Fruit fly (Drosophila melanogaster) Kc167 (cell line): ENCODE measurements around the gene CG7606.

ENCODE experiments used
- Myc ChIP-seq: fragments of >200 bp; optimal IDR thresholded peaks from 2 replicates; lab custom pipeline; 2017; ENCODE audit warnings: missing external identifiers
- h ChIP-seq: fragments of >200 bp; optimal IDR thresholded peaks from 3 replicates; lab custom pipeline; 2018; ENCODE audit warnings: missing external identifiers
- insv ChIP-seq: fragments of >200 bp; optimal IDR thresholded peaks from 3 replicates; lab custom pipeline; 2018; ENCODE audit warnings: missing external identifiers
- psq ChIP-seq: fragments of >200 bp; optimal IDR thresholded peaks from 2 replicates; lab custom pipeline; 2017; ENCODE audit warnings: missing external identifiers
- ttk ChIP-seq: sonication (Bioruptor generic); optimal IDR thresholded peaks from 2 replicates; lab custom pipeline; 2017; ENCODE audit warnings: missing external identifiers

dm6 chr3R:17605872-17606271, 9.5 kb downstream of the CG7606 start, which contains the start of gene sll:
- TF ChIP-seq insv (lab: Kevin White, UChicago) (no peak), Myc (lab: Kevin White, UChicago) (no peak), ttk (lab: Kevin White, UChicago) (no peak), psq (lab: Kevin White, UChicago) (no peak), h (lab: Kevin White, UChicago) (no peak)
